Fruit fly (Drosophila melanogaster): ENCODE data around the gene CG5758.

DNA sequence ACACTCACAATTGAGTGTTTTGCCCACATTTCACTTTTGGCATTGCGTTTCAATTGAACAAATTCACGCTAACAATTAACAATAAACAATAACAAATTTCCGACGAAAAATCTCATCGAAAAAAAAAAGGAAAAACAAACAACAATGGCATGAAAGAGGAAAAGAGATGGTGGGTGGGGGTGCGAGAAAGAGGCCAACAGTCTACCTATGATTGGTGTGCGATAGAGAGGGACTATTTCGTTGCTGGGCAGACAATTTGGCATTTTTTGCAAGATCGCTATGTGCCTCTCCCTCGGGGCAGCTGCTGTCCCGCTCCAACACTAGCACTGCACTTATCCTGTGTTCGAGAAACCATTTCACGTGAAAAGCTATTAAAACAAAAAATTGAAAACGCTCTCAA is 30.1 kb downstream of the CG5758 start:
- no peak for TF ChIP-seq CG8478 (optimal IDR thresholded peaks at IDR 0.05)
- TF ChIP-seq usp (GFP tag; optimal IDR thresholded peaks at IDR 0.05), result no peak
- TF ChIP-seq pan (optimal IDR thresholded peaks at IDR 0.05), result no peak
- TF ChIP-seq EcR (GFP tag; optimal IDR thresholded peaks at IDR 0.05), result no peak
- no peak for TF ChIP-seq psq (optimal IDR thresholded peaks at IDR 0.05)

Data from whole organism.